Worm (Caenorhabditis elegans) whole organism, late embryonic: ENCODE results near the gene ethe-1.

Source experiments
- C08G9.2 ChIP-seq: sonication (generic microtip); optimal IDR thresholded peaks from 2 replicates; lab custom pipeline; 2016; ENCODE audit warnings: mild to moderate bottlenecking, missing genetic modification characterization, moderate library complexity, missing compliant biosample characterization
- T23F11.4 ChIP-seq: fragments of 200-800 bp; sonication (Bioruptor generic); optimal IDR thresholded peaks from 2 replicates; lab custom pipeline; 2018; ENCODE audit warnings: mild to moderate bottlenecking, missing genetic modification characterization, missing compliant biosample characterization
- Y22D7AL.16 ChIP-seq: sonication (generic microtip); optimal IDR thresholded peaks from 2 replicates; lab custom pipeline; 2016; ENCODE audit warnings: missing genetic modification characterization, missing compliant biosample characterization
- ahr-1 ChIP-seq: sonication (generic microtip); optimal IDR thresholded peaks from 2 replicates; lab custom pipeline; 2016; ENCODE audit warnings: missing genetic modification characterization, missing compliant biosample characterization
- ama-1 ChIP-seq: fragments of 150-350 bp; optimal IDR thresholded peaks from 2 replicates; lab custom pipeline; 2014
- ceh-14 ChIP-seq: sonication (generic microtip); optimal IDR thresholded peaks from 2 replicates; lab custom pipeline; 2016; ENCODE audit warnings: missing genotype, missing genetic modification characterization, missing compliant biosample characterization
- ceh-18 ChIP-seq: sonication (generic microtip); optimal IDR thresholded peaks from 2 replicates; lab custom pipeline; 2016; ENCODE audit warnings: missing genetic modification characterization, missing compliant biosample characterization
- ceh-19 ChIP-seq: fragments of 200-800 bp; sonication (Bioruptor generic); optimal IDR thresholded peaks from 2 replicates; lab custom pipeline; 2018; ENCODE audit warnings: mild to moderate bottlenecking, missing genetic modification characterization, missing compliant biosample characterization
- ceh-22 ChIP-seq: sonication (generic microtip); optimal IDR thresholded peaks from 2 replicates; lab custom pipeline; 2017; ENCODE audit warnings: missing biosample characterization, missing genetic modification characterization
- ceh-24 ChIP-seq: sonication (generic microtip); optimal IDR thresholded peaks from 2 replicates; lab custom pipeline; 2016; ENCODE audit warnings: mild to moderate bottlenecking, missing genetic modification characterization, missing compliant biosample characterization
- ceh-30 ChIP-seq: fragments of 150-350 bp; optimal IDR thresholded peaks from 2 replicates; lab custom pipeline; 2014; ENCODE audit warnings: missing biosample characterization, missing genetic modification characterization
- ceh-34 ChIP-seq: sonication (generic microtip); optimal IDR thresholded peaks from 2 replicates; lab custom pipeline; 2016; ENCODE audit warnings: mild to moderate bottlenecking, missing genetic modification characterization, missing compliant biosample characterization
- ceh-48 ChIP-seq: sonication (generic microtip); optimal IDR thresholded peaks from 2 replicates; lab custom pipeline; 2016; ENCODE audit warnings: missing genetic modification characterization, inconsistent platforms, missing compliant biosample characterization
- ceh-6 ChIP-seq: fragments of 200-800 bp; sonication (Bioruptor generic); optimal IDR thresholded peaks from 2 replicates; lab custom pipeline; 2018; ENCODE audit warnings: mild to moderate bottlenecking, missing genetic modification characterization, missing compliant biosample characterization
- ceh-9 ChIP-seq: sonication (generic microtip); optimal IDR thresholded peaks from 2 replicates; lab custom pipeline; 2016; ENCODE audit warnings: mild to moderate bottlenecking, missing genetic modification characterization, inconsistent platforms, missing compliant biosample characterization
- che-1 ChIP-seq: sonication (generic microtip); optimal IDR thresholded peaks from 2 replicates; lab custom pipeline; 2016; ENCODE audit warnings: mild to moderate bottlenecking, missing genetic modification characterization, missing compliant biosample characterization
- ets-4 ChIP-seq: sonication (generic microtip); optimal IDR thresholded peaks from 2 replicates; lab custom pipeline; 2016; ENCODE audit warnings: missing genetic modification characterization, missing compliant biosample characterization
- fax-1 ChIP-seq: sonication (generic microtip); optimal IDR thresholded peaks from 2 replicates; lab custom pipeline; 2016; ENCODE audit warnings: missing genotype, missing genetic modification characterization, missing compliant biosample characterization
- hlh-30 ChIP-seq: sonication (generic microtip); optimal IDR thresholded peaks from 2 replicates; lab custom pipeline; 2017; ENCODE audit warnings: antibody characterized with exemption, missing genetic modification characterization, missing compliant biosample characterization; ENCODE audit not compliant: insufficient read depth
- hlh-6 ChIP-seq: sonication (generic microtip); optimal IDR thresholded peaks from 2 replicates; lab custom pipeline; 2016; ENCODE audit warnings: missing genotype, missing genetic modification characterization, missing compliant biosample characterization
- lin-11 ChIP-seq: fragments of 200-800 bp; sonication (Bioruptor generic); optimal IDR thresholded peaks from 2 replicates; lab custom pipeline; 2018; ENCODE audit warnings: mild to moderate bottlenecking, missing genetic modification characterization, missing compliant biosample characterization
- madf-2 ChIP-seq: sonication (generic microtip); optimal IDR thresholded peaks from 2 replicates; lab custom pipeline; 2017; ENCODE audit warnings: missing genetic modification characterization, missing compliant biosample characterization
- mec-3 ChIP-seq: sonication (generic microtip); optimal IDR thresholded peaks from 2 replicates; lab custom pipeline; 2016; ENCODE audit warnings: borderline replicate concordance, missing genetic modification characterization, missing compliant biosample characterization
- nhr-232 ChIP-seq: sonication (generic microtip); optimal IDR thresholded peaks from 2 replicates; lab custom pipeline; 2016; ENCODE audit warnings: missing genetic modification characterization, missing compliant biosample characterization
- odd-2 ChIP-seq: sonication (generic microtip); optimal IDR thresholded peaks from 2 replicates; lab custom pipeline; 2017; ENCODE audit warnings: antibody characterized with exemption, mild to moderate bottlenecking, missing genetic modification characterization, missing compliant biosample characterization
- pag-3 ChIP-seq: sonication (generic microtip); optimal IDR thresholded peaks from 2 replicates; lab custom pipeline; 2016; ENCODE audit warnings: missing compliant biosample characterization, missing genetic modification characterization, borderline replicate concordance
- pat-9 ChIP-seq: fragments of 200-800 bp; sonication (Bioruptor generic); optimal IDR thresholded peaks from 2 replicates; lab custom pipeline; 2018; ENCODE audit warnings: mild to moderate bottlenecking, missing genetic modification characterization, moderate library complexity, missing compliant biosample characterization
- pqm-1 ChIP-seq: sonication (generic microtip); optimal IDR thresholded peaks from 2 replicates; lab custom pipeline; 2016; ENCODE audit warnings: missing genetic modification characterization, missing compliant biosample characterization
- ref-2 ChIP-seq: sonication (generic microtip); optimal IDR thresholded peaks from 2 replicates; lab custom pipeline; 2016; ENCODE audit warnings: missing genetic modification characterization, missing compliant biosample characterization
- rnt-1 ChIP-seq: sonication (generic microtip); optimal IDR thresholded peaks from 2 replicates; lab custom pipeline; 2016; ENCODE audit warnings: missing genetic modification characterization, missing compliant biosample characterization
- sox-4 ChIP-seq: sonication (generic microtip); optimal IDR thresholded peaks from 2 replicates; lab custom pipeline; 2017; ENCODE audit warnings: mild to moderate bottlenecking, missing genetic modification characterization, inconsistent platforms, missing compliant biosample characterization
- tbx-7 ChIP-seq: sonication (generic microtip); optimal IDR thresholded peaks from 2 replicates; lab custom pipeline; 2016; ENCODE audit warnings: missing genotype, missing genetic modification characterization, missing compliant biosample characterization
- unc-42 ChIP-seq: sonication (generic microtip); optimal IDR thresholded peaks from 2 replicates; lab custom pipeline; 2016; ENCODE audit warnings: missing genotype, missing genetic modification characterization, missing compliant biosample characterization
- unc-55 ChIP-seq: sonication (generic microtip); optimal IDR thresholded peaks from 2 replicates; lab custom pipeline; 2017; ENCODE audit warnings: missing biosample characterization, missing genetic modification reagents, missing genetic modification characterization
- zip-5 ChIP-seq: sonication (generic microtip); optimal IDR thresholded peaks from 2 replicates; lab custom pipeline; 2016; ENCODE audit warnings: missing genetic modification characterization, missing compliant biosample characterization

The ethe-1 gene

DNA sequence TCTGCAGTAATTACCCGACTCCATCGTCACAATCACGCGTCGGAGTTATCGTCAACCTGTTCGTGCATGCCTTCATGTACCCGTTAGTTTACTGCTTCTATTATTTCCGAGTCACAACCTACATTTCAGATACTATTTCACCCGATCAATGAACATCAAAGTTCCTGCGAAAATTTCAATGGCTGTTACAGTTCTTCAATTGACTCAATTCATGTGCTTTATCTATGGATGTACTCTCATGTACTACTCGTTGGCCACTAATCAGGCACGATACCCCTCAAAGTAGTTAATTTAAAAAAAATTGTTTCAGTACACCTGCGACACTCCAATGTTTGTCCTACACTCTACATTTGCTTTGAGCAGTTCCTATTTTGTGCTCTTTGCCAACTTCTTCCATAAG is 22.2 kb upstream of the ethe-1 start:
- TF ChIP-seq unc-42 (tag; lab: Kevin White, UChicago) (no peak), hlh-30 (tag; lab: Kevin White, UChicago) (no peak), ceh-14 (tag; lab: Kevin White, UChicago) (no peak), sox-4 (tag; lab: Kevin White, UChicago) (no peak), mec-3 (tag; lab: Kevin White, UChicago) (no peak), pqm-1 (tag; lab: Kevin White, UChicago) (no peak), ceh-22 (tag; lab: Kevin White, UChicago) (no peak), ceh-9 (tag; lab: Kevin White, UChicago) (no peak), ceh-30 (tag; lab: Kevin White, UChicago) (no peak), che-1 (tag; lab: Kevin White, UChicago) (no peak), pat-9 (tag; lab: Kevin White, UChicago) (no peak), ama-1 (lab: Kevin White, UChicago) (no peak)

DNA sequence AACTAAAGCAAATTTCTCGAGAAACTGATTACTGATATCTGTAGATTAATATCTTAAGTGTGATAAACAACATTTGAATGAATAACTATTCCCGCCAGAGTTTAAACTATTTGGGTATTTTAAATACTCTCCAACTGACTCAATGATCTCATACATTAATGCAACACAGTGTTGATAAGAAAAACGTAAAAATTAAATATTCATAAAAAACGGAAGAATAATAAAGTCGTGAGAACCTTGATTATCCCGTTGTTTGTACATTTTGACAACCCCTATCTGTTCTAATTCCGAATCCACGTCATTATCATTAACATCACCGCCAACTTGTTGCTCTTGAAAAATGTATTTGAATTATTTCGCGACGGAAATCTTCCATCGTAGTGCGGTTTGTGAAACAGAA is 21.1 kb upstream of the ethe-1 start, which contains the start of gene elo-7:
Gene elo-7 (plus strand): TSS at position 301 of the 400 bp plus-strand sequence.
- TF ChIP-seq odd-2 (tag; lab: Kevin White, UChicago) (no peak), ceh-19 (GFP tag; lab: Kevin White, UChicago) (no peak), ama-1 (lab: Kevin White, UChicago) (no peak), ceh-6 (GFP tag; lab: Kevin White, UChicago) (no peak), tbx-7 (tag; lab: Kevin White, UChicago) (no peak), ceh-24 (tag; lab: Kevin White, UChicago) (no peak)

ce11 chrIV:9527002-9527401 is 18.4 kb upstream of the ethe-1 start:
- TF ChIP-seq ets-4 (tag; lab: Kevin White, UChicago) (no peak), rnt-1 (tag; lab: Kevin White, UChicago) (no peak), unc-55 (GFP tag; lab: Kevin White, UChicago) (no peak), hlh-30 (tag; lab: Kevin White, UChicago) (no peak), ceh-34 (tag; lab: Kevin White, UChicago) (no peak), ref-2 (no peak), fax-1 (no peak), ceh-48 (tag; lab: Kevin White, UChicago) (no peak), nhr-232 (no peak), lin-11 (tag; lab: Kevin White, UChicago) (no peak), ceh-19 (GFP tag; lab: Kevin White, UChicago) (no peak), ceh-6 (GFP tag; lab: Kevin White, UChicago) (no peak), pag-3 (tag; lab: Kevin White, UChicago) (no peak), ahr-1 (tag; lab: Kevin White, UChicago) (no peak), ceh-18 (tag; lab: Kevin White, UChicago) (no peak), T23F11.4 (GFP tag; lab: Kevin White, UChicago) (no peak), ceh-22 (tag; lab: Kevin White, UChicago) (no peak)

- no peak for TF ChIP-seq C08G9.2
- no peak for TF ChIP-seq hlh-6 (tag; lab: Kevin White, UChicago)
- TF ChIP-seq hlh-30 (tag; lab: Kevin White, UChicago), result no peak
- no peak for TF ChIP-seq Y22D7AL.16 (tag; lab: Kevin White, UChicago)
- no peak for TF ChIP-seq sox-4 (tag; lab: Kevin White, UChicago)
- TF ChIP-seq madf-2 (tag; lab: Kevin White, UChicago), result no peak
- TF ChIP-seq ref-2, result no peak
- no peak for TF ChIP-seq zip-5 (tag; lab: Kevin White, UChicago)
- no peak for TF ChIP-seq mec-3 (tag; lab: Kevin White, UChicago)
Observed at ce11 chrIV:9525682-9526416, 17.3 kb upstream of the ethe-1 start, which contains the start of gene elo-1. Gene elo-1, plus strand, starts transcription at chrIV:9526366.
